Worm (Caenorhabditis elegans): ENCODE results near the gene C56E6.4.

C56E6.4 gene

ce11 chrII:6519703-6520102 lies 8.8 kb downstream of the C56E6.4 start:
- no peak for TF ChIP-seq elt-3 (tag; optimal IDR thresholded peaks at IDR 0.05)
- no peak for TF ChIP-seq fkh-10 (GFP tag; optimal IDR thresholded peaks at IDR 0.05)
- TF ChIP-seq ceh-28 (tag; optimal IDR thresholded peaks at IDR 0.05): no peak
- TF ChIP-seq mdl-1 (tag; optimal IDR thresholded peaks at IDR 0.05): no peak

ce11 chrII:6516276-6516675 lies 12.3 kb downstream of the C56E6.4 start, which contains the start of gene C56E6.7:
Gene C56E6.7, plus strand, starts transcription at chrII:6516576.
- TF ChIP-seq fkh-10 (GFP tag; optimal IDR thresholded peaks at IDR 0.05) (no peak), egl-5 (tag; optimal IDR thresholded peaks at IDR 0.05) (no peak), ceh-16 (tag; optimal IDR thresholded peaks at IDR 0.05) (no peak), ceh-82 (tag; optimal IDR thresholded peaks at IDR 0.05) (no peak), lin-39 (tag; optimal IDR thresholded peaks at IDR 0.05) (no peak), tbx-2 (tag; optimal IDR thresholded peaks at IDR 0.05) (no peak), lin-15B (tag; optimal IDR thresholded peaks at IDR 0.05) (no peak), hmg-11 (tag; optimal IDR thresholded peaks at IDR 0.05) (no peak), ZK546.5 (tag; optimal IDR thresholded peaks at IDR 0.05) (no peak), skn-1 (tag; optimal IDR thresholded peaks at IDR 0.05) (no peak), nhr-43 (tag; optimal IDR thresholded peaks at IDR 0.05; ENCODE audit: poor library complexity, severe bottlenecking) (no peak), nhr-23 (tag; optimal IDR thresholded peaks at IDR 0.05) (no peak), ztf-11 (tag; optimal IDR thresholded peaks at IDR 0.05) (no peak)

- TF ChIP-seq nhr-76 (tag; optimal IDR thresholded peaks at IDR 0.05) (no peak), ztf-11 (tag; optimal IDR thresholded peaks at IDR 0.05) (no peak), nhr-23 (tag; optimal IDR thresholded peaks at IDR 0.05) (no peak), ztf-4 (tag; optimal IDR thresholded peaks at IDR 0.05) (no peak), mml-1 (tag; optimal IDR thresholded peaks at IDR 0.05) (no peak), elt-3 (tag; optimal IDR thresholded peaks at IDR 0.05) (no peak), egl-5 (tag; optimal IDR thresholded peaks at IDR 0.05) (no peak), nhr-77 (tag; optimal IDR thresholded peaks at IDR 0.05) (no peak), ceh-28 (tag; optimal IDR thresholded peaks at IDR 0.05) (no peak), nhr-12 (tag; optimal IDR thresholded peaks at IDR 0.05) (no peak), pha-4 (tag; optimal IDR thresholded peaks at IDR 0.05) (no peak), lin-15B (tag; optimal IDR thresholded peaks at IDR 0.05) (no peak), fkh-10 (GFP tag; optimal IDR thresholded peaks at IDR 0.05) (no peak), nhr-25 (tag; optimal IDR thresholded peaks at IDR 0.05) (no peak), ceh-82 (tag; optimal IDR thresholded peaks at IDR 0.05) (no peak), ceh-16 (tag; optimal IDR thresholded peaks at IDR 0.05) (no peak), ZK546.5 (tag; optimal IDR thresholded peaks at IDR 0.05) (no peak), eor-1 (tag; optimal IDR thresholded peaks at IDR 0.05) (no peak), egl-27 (tag; optimal IDR thresholded peaks at IDR 0.05) (no peak)
Observed at ce11 chrII:6513911-6514310, 14.6 kb downstream of the C56E6.4 start, which contains the start of gene R05G9R.1. Gene R05G9R.1, minus strand, starts transcription at chrII:6514011.

- TF ChIP-seq nhr-237 (tag; optimal IDR thresholded peaks at IDR 0.05): no peak
- no peak for TF ChIP-seq nfya-1 (tag; optimal IDR thresholded peaks at IDR 0.05; ENCODE audit: insufficient read depth)
- TF ChIP-seq nhr-43 (tag; optimal IDR thresholded peaks at IDR 0.05; ENCODE audit: poor library complexity, severe bottlenecking): no peak
- no peak for TF ChIP-seq sea-2 (GFP tag; optimal IDR thresholded peaks at IDR 0.05)
- no peak for TF ChIP-seq nhr-28 (tag; optimal IDR thresholded peaks at IDR 0.05)
- TF ChIP-seq mml-1 (tag; optimal IDR thresholded peaks at IDR 0.05): no peak
- TF ChIP-seq elt-1 (tag; optimal IDR thresholded peaks at IDR 0.05): no peak
- no peak for TF ChIP-seq aly-2 (tag; optimal IDR thresholded peaks at IDR 0.05)
- no peak for TF ChIP-seq elt-3 (tag; optimal IDR thresholded peaks at IDR 0.05)
- TF ChIP-seq nhr-25 (tag; optimal IDR thresholded peaks at IDR 0.05): no peak
- no peak for TF ChIP-seq ZK546.5 (tag; optimal IDR thresholded peaks at IDR 0.05)
- TF ChIP-seq nhr-77 (tag; optimal IDR thresholded peaks at IDR 0.05): no peak
- no peak for TF ChIP-seq mdl-1 (tag; optimal IDR thresholded peaks at IDR 0.05)
- no peak for TF ChIP-seq jun-1 (tag; optimal IDR thresholded peaks at IDR 0.05)
Observed at ce11 chrII:6513357-6513756, 15.2 kb downstream of the C56E6.4 start.

ce11 chrII:6502826-6503225 lies 25.7 kb downstream of the C56E6.4 start, which contains the start of gene R05G9.1:
Gene R05G9.1, plus strand, starts transcription at chrII:6503168.
- TF ChIP-seq unc-39 (tag; optimal IDR thresholded peaks at IDR 0.05) (no peak), nhr-67 (tag; optimal IDR thresholded peaks at IDR 0.05) (no peak), ama-1 (optimal IDR thresholded peaks at IDR 0.05) (no peak), elt-2 (tag; optimal IDR thresholded peaks at IDR 0.05) (no peak), skn-1 (tag; optimal IDR thresholded peaks at IDR 0.05) (no peak), ztf-4 (tag; optimal IDR thresholded peaks at IDR 0.05) (no peak), fos-1 (tag; optimal IDR thresholded peaks at IDR 0.05) (no peak), lsy-12 (tag; optimal IDR thresholded peaks at IDR 0.05) (no peak), ceh-28 (tag; optimal IDR thresholded peaks at IDR 0.05) (no peak), ceh-16 (tag; optimal IDR thresholded peaks at IDR 0.05) (no peak), jun-1 (tag; optimal IDR thresholded peaks at IDR 0.05) (no peak)
